Worm (Caenorhabditis elegans): ENCODE results near the gene F31A3.5.
A peak's percentile ranks its signal among the peaks of the same experiment; 100 is the strongest.

- TF ChIP-seq nhr-23 (tag; optimal IDR thresholded peaks at IDR 0.05) (no peak), ama-1 (optimal IDR thresholded peaks at IDR 0.05) (no peak), skn-1 (tag; optimal IDR thresholded peaks at IDR 0.05) (no peak), nhr-237 (tag; optimal IDR thresholded peaks at IDR 0.05) (no peak), snpc-4 (tag; optimal IDR thresholded peaks at IDR 0.05) (peak; percentile 19), zag-1 (tag; optimal IDR thresholded peaks at IDR 0.05) (no peak), pha-4 (tag; optimal IDR thresholded peaks at IDR 0.05) (no peak), fkh-10 (GFP tag; optimal IDR thresholded peaks at IDR 0.05) (peak; percentile 62), nhr-25 (tag; optimal IDR thresholded peaks at IDR 0.05) (no peak), pqm-1 (tag; optimal IDR thresholded peaks at IDR 0.05) (no peak)
Observed at ce11 chrX:17519476-17519875, 43.9 kb downstream of the F31A3.5 start.

Data from whole organism, L3 larva.